Worm (Caenorhabditis elegans) whole organism, mixed stage, embryonic: ENCODE results near the gene cutl-16.
A peak's percentile ranks its signal among the peaks of the same experiment; 100 is the strongest.

Experiments used
- bed-3 ChIP-seq: fragments of 200-800 bp; sonication (Bioruptor generic); optimal IDR thresholded peaks from 3 replicates; lab custom pipeline; 2018; ENCODE audit warnings: mild to moderate bottlenecking, missing genetic modification characterization, moderate library complexity, missing compliant biosample characterization
- lin-32 ChIP-seq: fragments of 200-800 bp; sonication (Bioruptor generic); optimal IDR thresholded peaks from 2 replicates; lab custom pipeline; 2018; ENCODE audit warnings: mild to moderate bottlenecking, missing genetic modification characterization, missing compliant biosample characterization
- mab-5 ChIP-seq: fragments of 150-350 bp; optimal IDR thresholded peaks from 2 replicates; lab custom pipeline; 2014; ENCODE audit warnings: missing biosample characterization, missing genetic modification characterization
- nhr-237 ChIP-seq: fragments of 150-350 bp; optimal IDR thresholded peaks from 2 replicates; lab custom pipeline; 2014; ENCODE audit warnings: missing biosample characterization, missing genetic modification characterization
- nhr-76 ChIP-seq: sonication (generic microtip); optimal IDR thresholded peaks from 2 replicates; lab custom pipeline; 2017; ENCODE audit warnings: missing biosample characterization, missing genetic modification characterization
- unc-62 ChIP-seq: fragments of 150-350 bp; optimal IDR thresholded peaks from 2 replicates; lab custom pipeline; 2014; ENCODE audit warnings: missing biosample characterization, missing genetic modification reagents, missing genetic modification characterization

ce11 chrII:6486344-6486743, 45.1 kb downstream of the cutl-16 start:
- TF ChIP-seq nhr-237 (tag; lab: Kevin White, UChicago), result no peak
- TF ChIP-seq unc-62 (GFP tag; lab: Kevin White, UChicago), result peak; percentile 25
- peak; percentile 64 for TF ChIP-seq mab-5 (tag; lab: Kevin White, UChicago)
- no peak for TF ChIP-seq nhr-76 (tag; lab: Kevin White, UChicago)
- TF ChIP-seq lin-32, result no peak
- TF ChIP-seq bed-3 (GFP tag; lab: Kevin White, UChicago), result no peak
